Fruit fly (Drosophila melanogaster) ovary, adult (tissue): ENCODE data around the gene CG10222.

ENCODE experiments used
- CG17801 ChIP-seq: fragments of 200-800 bp; optimal IDR thresholded peaks from 2 replicates; lab custom pipeline; 2019; ENCODE audit warnings: missing biosample characterization, mild to moderate bottlenecking, missing genetic modification characterization, moderate library complexity; ENCODE audit not compliant: partially characterized antibody

The CG10222 gene

DNA sequence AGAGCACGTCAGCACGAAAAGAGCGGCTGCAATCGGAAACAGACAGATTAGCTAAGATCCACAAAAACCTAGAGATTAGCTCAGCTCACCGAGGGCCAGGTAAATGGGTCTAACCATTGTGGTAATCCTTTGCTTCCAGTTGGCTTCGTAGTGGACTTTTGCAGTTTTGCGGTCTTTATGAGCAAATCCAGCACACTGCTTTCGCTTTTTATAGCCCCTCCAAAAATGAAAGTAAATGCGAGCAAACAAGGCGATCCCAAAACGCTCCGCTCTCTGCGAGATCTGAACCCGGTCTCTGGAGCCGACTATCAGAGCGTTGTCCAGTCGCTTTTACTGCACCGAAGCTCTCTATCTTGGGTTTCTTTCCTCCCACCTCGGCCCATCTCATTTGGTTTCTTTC is 31.1 kb downstream of the CG10222 start, which contains the start of gene CG14107:
CG14107 (minus strand) TSS at position 187 of the 400 bp plus-strand sequence.
- no peak for TF ChIP-seq CG17801 (GFP tag; lab: Kevin White, UChicago)

DNA sequence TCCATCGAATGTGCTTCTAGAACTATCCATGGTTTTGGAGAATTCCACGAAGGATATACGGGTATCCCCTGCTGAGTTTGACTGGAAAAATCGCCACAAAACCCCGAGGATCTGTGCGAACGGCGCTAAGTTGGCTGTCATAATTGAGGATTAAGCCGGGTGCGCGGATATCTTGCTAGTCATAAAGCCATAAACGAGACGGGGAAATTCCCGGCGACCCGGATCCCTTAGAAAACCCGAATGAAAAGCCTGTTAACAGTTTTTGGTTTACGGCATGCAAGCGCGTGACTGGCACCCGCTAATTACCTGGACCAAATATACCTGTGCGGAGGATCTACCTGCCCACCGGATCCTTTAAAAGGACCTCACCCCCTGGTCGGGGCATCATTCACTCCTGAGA is 34.1 kb downstream of the CG10222 start, which contains the start of gene SNCF:
SNCF (plus strand) TSS at position 382 of the 400 bp plus-strand sequence.
- TF ChIP-seq CG17801 (GFP tag; lab: Kevin White, UChicago) = no peak

DNA sequence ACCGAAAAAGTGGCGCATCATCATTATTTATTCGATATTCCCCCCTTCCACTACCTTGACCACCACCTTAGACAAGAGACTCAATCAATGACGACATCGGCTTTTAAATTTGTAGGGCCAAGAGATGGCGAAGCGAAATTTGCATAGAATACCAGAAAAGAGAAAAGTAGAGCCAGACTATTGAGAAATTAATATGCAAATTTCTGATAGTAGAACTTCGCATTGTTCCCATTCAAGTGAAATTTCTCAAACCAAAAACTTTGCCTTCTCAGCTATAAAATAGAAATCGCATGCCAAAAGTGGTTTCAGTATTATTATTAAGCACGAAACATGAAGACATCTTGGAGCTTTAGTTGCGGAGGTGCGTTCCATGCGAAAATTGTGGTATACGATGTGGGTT is 34.6 kb downstream of the CG10222 start, which contains the start of gene CG14111:
CG14111 (plus strand) TSS at position 301 of the 400 bp plus-strand sequence.
- TF ChIP-seq CG17801 (GFP tag; lab: Kevin White, UChicago) = no peak
